Fruit fly (Drosophila melanogaster): Measurements from ENCODE around the gene GstD1.

Gene GstD1

dm6 chr3R:12359837-12360236 lies 9.2 kb downstream of the GstD1 start, which contains the start of gene CG4115:
Gene CG4115 (plus strand): TSS chr3R:12360008.
- peak; percentile 15 for TF ChIP-seq woc (GFP tag; optimal IDR thresholded peaks at IDR 0.05)
- TF ChIP-seq Dif (GFP tag; optimal IDR thresholded peaks at IDR 0.05; ENCODE audit: partially characterized antibody): peak; percentile 20
- TF ChIP-seq h (GFP tag; optimal IDR thresholded peaks at IDR 0.05): no peak
- no peak for TF ChIP-seq dmrt93B (GFP tag; optimal IDR thresholded peaks at IDR 0.05)
- no peak for TF ChIP-seq Rel (GFP tag; optimal IDR thresholded peaks at IDR 0.05)
- TF ChIP-seq Rel (tag; optimal IDR thresholded peaks at IDR 0.05): peak; percentile 94

dm6 chr3R:12356044-12356443 lies 13.0 kb downstream of the GstD1 start, which contains the start of gene MBD-R2:
Gene MBD-R2 (minus strand): TSS chr3R:12356265.
- TF ChIP-seq sage (GFP tag; optimal IDR thresholded peaks at IDR 0.05) (peak; percentile 12), lola (GFP tag; optimal IDR thresholded peaks at IDR 0.05) (no peak), Rel (GFP tag; optimal IDR thresholded peaks at IDR 0.05) (no peak), Rel (tag; optimal IDR thresholded peaks at IDR 0.05) (peak; percentile 22)

dm6 chr3R:12352003-12352402 lies 17.1 kb downstream of the GstD1 start, which contains the start of gene CG10041:
Gene CG10041 (minus strand): TSS chr3R:12352103.
- TF ChIP-seq usp (GFP tag; optimal IDR thresholded peaks at IDR 0.05): no peak
- no peak for TF ChIP-seq br (GFP tag; optimal IDR thresholded peaks at IDR 0.05)
- TF ChIP-seq CG9705 (GFP tag; optimal IDR thresholded peaks at IDR 0.05): no peak
- no peak for TF ChIP-seq Hr83 (GFP tag; optimal IDR thresholded peaks at IDR 0.05; ENCODE audit: poor library complexity, severe bottlenecking)
- no peak for TF ChIP-seq Jra (GFP tag; optimal IDR thresholded peaks at IDR 0.05)
- no peak for TF ChIP-seq N (GFP tag; optimal IDR thresholded peaks at IDR 0.05)
- no peak for TF ChIP-seq Rel (GFP tag; optimal IDR thresholded peaks at IDR 0.05)
- TF ChIP-seq Rel (tag; optimal IDR thresholded peaks at IDR 0.05): no peak
- no peak for TF ChIP-seq woc (GFP tag; optimal IDR thresholded peaks at IDR 0.05)
- no peak for TF ChIP-seq rgr (GFP tag; optimal IDR thresholded peaks at IDR 0.05)
- TF ChIP-seq dmrt93B (GFP tag; optimal IDR thresholded peaks at IDR 0.05): no peak
- TF ChIP-seq Dfd (GFP tag; optimal IDR thresholded peaks at IDR 0.05): no peak
- no peak for TF ChIP-seq tai (GFP tag; optimal IDR thresholded peaks at IDR 0.05)
- TF ChIP-seq Myc (optimal IDR thresholded peaks at IDR 0.05): no peak
- no peak for TF ChIP-seq h (GFP tag; optimal IDR thresholded peaks at IDR 0.05)
- no peak for TF ChIP-seq foxo (GFP tag; optimal IDR thresholded peaks at IDR 0.05)
- no peak for TF ChIP-seq OdsH (GFP tag; optimal IDR thresholded peaks at IDR 0.05)
- no peak for TF ChIP-seq Dif (GFP tag; optimal IDR thresholded peaks at IDR 0.05; ENCODE audit: partially characterized antibody)
- no peak for TF ChIP-seq dl (GFP tag; optimal IDR thresholded peaks at IDR 0.05; ENCODE audit: insufficient read depth in 1 of 2, partially characterized antibody in 2 of 2)
- no peak for TF ChIP-seq Sp1 (GFP tag; optimal IDR thresholded peaks at IDR 0.05)
- no peak for TF ChIP-seq Hnf4 (GFP tag; optimal IDR thresholded peaks at IDR 0.05)

- TF ChIP-seq woc (GFP tag; optimal IDR thresholded peaks at IDR 0.05) (no peak), br (GFP tag; optimal IDR thresholded peaks at IDR 0.05) (no peak), GATAd (GFP tag; optimal IDR thresholded peaks at IDR 0.05) (peak; percentile 6), CrebA (GFP tag; optimal IDR thresholded peaks at IDR 0.05; ENCODE audit: borderline replicate concordance) (no peak), jim (GFP tag; optimal IDR thresholded peaks at IDR 0.05) (no peak), Hr83 (GFP tag; optimal IDR thresholded peaks at IDR 0.05; ENCODE audit: poor library complexity, severe bottlenecking) (peak; percentile 64), foxo (GFP tag; optimal IDR thresholded peaks at IDR 0.05) (peak in 1 of 2 experiments; percentile 54), Rel (GFP tag; optimal IDR thresholded peaks at IDR 0.05) (no peak), Rel (tag; optimal IDR thresholded peaks at IDR 0.05) (peak; percentile 99), h (GFP tag; optimal IDR thresholded peaks at IDR 0.05) (peak; percentile 43), HLH106 (tag; optimal IDR thresholded peaks at IDR 0.05) (peak; percentile 25), rgr (GFP tag; optimal IDR thresholded peaks at IDR 0.05) (peak; percentile 42), sage (GFP tag; optimal IDR thresholded peaks at IDR 0.05) (peak; percentile 40)
These were observed 18.6 kb downstream of the GstD1 start, which contains the start of gene CG10038 for dm6 chr3R:12350497-12350896. Gene CG10038 (minus strand): TSS chr3R:12350644.

dm6 chr3R:12347659-12348058 lies 21.4 kb downstream of the GstD1 start:
- TF ChIP-seq h (GFP tag; optimal IDR thresholded peaks at IDR 0.05): no peak

- TF ChIP-seq br (GFP tag; optimal IDR thresholded peaks at IDR 0.05) (no peak), Dfd (GFP tag; optimal IDR thresholded peaks at IDR 0.05) (no peak), foxo (GFP tag; optimal IDR thresholded peaks at IDR 0.05) (peak in 1 of 2 experiments; percentile 27), Hnf4 (GFP tag; optimal IDR thresholded peaks at IDR 0.05) (no peak)
These were observed 23.1 kb downstream of the GstD1 start for dm6 chr3R:12345989-12346388.

Data from whole organism, wandering third instar larva.